Worm (Caenorhabditis elegans): ENCODE data around the gene elmd-1.

ce11 chrIII:3346665-3347064, 43.1 kb upstream of the elmd-1 start:
- TF ChIP-seq lin-38 (GFP tag; IDR thresholded peaks at IDR 0.05) = no peak
- no peak for TF ChIP-seq nhr-28 (tag; optimal IDR thresholded peaks at IDR 0.05)
- TF ChIP-seq lin-15B (tag; optimal IDR thresholded peaks at IDR 0.05) = no peak
- no peak for TF ChIP-seq zag-1 (tag; optimal IDR thresholded peaks at IDR 0.05)
- TF ChIP-seq mdl-1 (tag; optimal IDR thresholded peaks at IDR 0.05) = no peak
- no peak for TF ChIP-seq mep-1 (tag; optimal IDR thresholded peaks at IDR 0.05)
- no peak for TF ChIP-seq unc-39 (tag; optimal IDR thresholded peaks at IDR 0.05)
- no peak for TF ChIP-seq nhr-77 (tag; optimal IDR thresholded peaks at IDR 0.05)
- TF ChIP-seq pha-4 (GFP tag; IDR thresholded peaks at IDR 0.05) = no peak
- TF ChIP-seq pha-4 (tag; optimal IDR thresholded peaks at IDR 0.05) = no peak

Measured in whole organism, L4 larva.